Fruit fly (Drosophila melanogaster) whole organism, wandering third instar larva: ENCODE data around the gene Cp16.

Experiments
- Abd-B ChIP-seq: fragments of >200 bp; optimal IDR thresholded peaks from 2 replicates; lab custom pipeline; 2017; ENCODE audit warnings: missing biosample characterization, missing genetic modification characterization
- CG32264 ChIP-seq: fragments of 200-800 bp; sonication (Bioruptor generic); optimal IDR thresholded peaks from 2 replicates; lab custom pipeline; 2016; ENCODE audit warnings: missing biosample characterization, missing genetic modification characterization
- CG9705 ChIP-seq: fragments of 200-800 bp; sonication (Bioruptor generic); optimal IDR thresholded peaks from 2 replicates; lab custom pipeline; 2018; ENCODE audit warnings: missing biosample characterization, mild to moderate bottlenecking, missing genetic modification characterization
- CrebA ChIP-seq: fragments of 200-800 bp; sonication (Bioruptor generic); optimal IDR thresholded peaks from 2 replicates; lab custom pipeline; 2016; ENCODE audit warnings: missing biosample characterization, mild to moderate bottlenecking, missing genetic modification characterization, borderline replicate concordance
- Dfd ChIP-seq: fragments of >200 bp; optimal IDR thresholded peaks from 2 replicates; lab custom pipeline; 2017; ENCODE audit warnings: missing biosample characterization, missing genetic modification characterization
- Dif ChIP-seq: fragments of 200-275, 200-300 bp; sonication (Bioruptor generic); optimal IDR thresholded peaks from 2 replicates; lab custom pipeline; 2018; ENCODE audit warnings: missing biosample characterization, missing genetic modification characterization; ENCODE audit not compliant: partially characterized antibody
- GATAd ChIP-seq: sonication (Bioruptor generic); optimal IDR thresholded peaks from 2 replicates; lab custom pipeline; 2016; ENCODE audit warnings: missing biosample characterization, missing genetic modification characterization
- HLH106 ChIP-seq: fragments of 200-800 bp; optimal IDR thresholded peaks from 3 replicates; lab custom pipeline; 2019; ENCODE audit warnings: missing biosample characterization, mild to moderate bottlenecking, missing genetic modification characterization, moderate library complexity
- Hnf4 ChIP-seq: fragments of 200-800 bp; sonication (Bioruptor generic); optimal IDR thresholded peaks from 2 replicates; lab custom pipeline; 2016; ENCODE audit warnings: missing biosample characterization, mild to moderate bottlenecking, missing genetic modification characterization
- Hr78 ChIP-seq: fragments of >200 bp; optimal IDR thresholded peaks from 2 replicates; lab custom pipeline; 2017; ENCODE audit warnings: missing biosample characterization, missing genetic modification characterization
- Hr83 ChIP-seq: fragments of 200-300 bp; sonication (Bioruptor generic); optimal IDR thresholded peaks from 2 replicates; lab custom pipeline; 2016; ENCODE audit warnings: missing biosample characterization, mild to moderate bottlenecking, missing genetic modification characterization, moderate library complexity; ENCODE audit not compliant: poor library complexity, severe bottlenecking
- Jra ChIP-seq: sonication (Bioruptor generic); optimal IDR thresholded peaks from 2 replicates; lab custom pipeline; 2016; ENCODE audit warnings: missing biosample characterization, missing genetic modification characterization
- Mio ChIP-seq: sonication (Bioruptor generic); optimal IDR thresholded peaks from 2 replicates; lab custom pipeline; 2016; ENCODE audit warnings: missing biosample characterization, missing genetic modification characterization
- Myc ChIP-seq: fragments of >200 bp; optimal IDR thresholded peaks from 2 replicates; lab custom pipeline; 2017
- N ChIP-seq: fragments of >200 bp; optimal IDR thresholded peaks from 2 replicates; lab custom pipeline; 2018; ENCODE audit warnings: missing biosample characterization, missing external identifiers, missing genetic modification characterization
- OdsH ChIP-seq: fragments of 200-800 bp; sonication (Bioruptor generic); optimal IDR thresholded peaks from 2 replicates; lab custom pipeline; 2016; ENCODE audit warnings: missing biosample characterization, mild to moderate bottlenecking, missing genetic modification characterization
- Rel ChIP-seq, 2 experiments: fragments of 200-800 bp; sonication (Bioruptor generic) in 1 of 2; optimal IDR thresholded peaks; 2 replicates in 1 of 2; 3 replicates in 1 of 2; lab custom pipeline; 2016 to 2019; ENCODE audit warnings: mild to moderate bottlenecking in 2 of 2, missing biosample characterization in 2 of 2, missing genetic modification characterization in 2 of 2, moderate library complexity in 1 of 2
- Sp1 ChIP-seq: fragments of 200-800 bp; sonication (Bioruptor generic); optimal IDR thresholded peaks from 3 replicates; lab custom pipeline; 2019; ENCODE audit warnings: missing biosample characterization, mild to moderate bottlenecking, missing genetic modification characterization, moderate library complexity
- Vsx2 ChIP-seq: fragments of 200-300, 225-300 bp; sonication (Bioruptor generic); optimal IDR thresholded peaks from 2 replicates; lab custom pipeline; 2018; ENCODE audit warnings: missing biosample characterization, missing genetic modification characterization; ENCODE audit not compliant: partially characterized antibody
- br ChIP-seq: fragments of 200-800 bp; sonication (Bioruptor generic); optimal IDR thresholded peaks from 2 replicates; lab custom pipeline; 2016; ENCODE audit warnings: missing biosample characterization, missing genetic modification characterization
- brk ChIP-seq: fragments of 200-800 bp; sonication (Bioruptor generic); optimal IDR thresholded peaks from 2 replicates; lab custom pipeline; 2016; ENCODE audit warnings: missing biosample characterization, mild to moderate bottlenecking, missing genetic modification characterization
- dl ChIP-seq, 2 experiments: fragments of 175-275, 200-275 bp in 1 of 2; fragments of 200-275 bp in 1 of 2; sonication (Bioruptor generic); optimal IDR thresholded peaks; lab custom pipeline; 2018; ENCODE audit warnings: mild to moderate bottlenecking in 2 of 2, missing biosample characterization in 2 of 2, missing genetic modification characterization in 2 of 2, moderate library complexity in 2 of 2; ENCODE audit not compliant: partially characterized antibody in 2 of 2, insufficient read depth in 1 of 2
- dmrt93B ChIP-seq: fragments of 200-800 bp; sonication (Bioruptor generic); optimal IDR thresholded peaks from 2 replicates; lab custom pipeline; 2018; ENCODE audit warnings: missing biosample characterization, mild to moderate bottlenecking, missing genetic modification characterization
- ey ChIP-seq: fragments of 200-800 bp; sonication (Bioruptor generic); optimal IDR thresholded peaks from 2 replicates; lab custom pipeline; 2016; ENCODE audit warnings: missing biosample characterization, missing genetic modification characterization
- foxo ChIP-seq, 2 experiments: fragments of 200-800 bp; sonication (Bioruptor generic); optimal IDR thresholded peaks; 2 replicates in 1 of 2; 3 replicates in 1 of 2; lab custom pipeline; 2016 to 2017; ENCODE audit warnings: missing biosample characterization in 2 of 2, missing genetic modification characterization in 2 of 2
- fru ChIP-seq: fragments of 200-800 bp; sonication (Bioruptor generic); optimal IDR thresholded peaks from 3 replicates; lab custom pipeline; 2016; ENCODE audit warnings: missing biosample characterization, mild to moderate bottlenecking, missing genetic modification characterization
- h ChIP-seq: fragments of 200-800 bp; sonication (Bioruptor generic); optimal IDR thresholded peaks from 3 replicates; lab custom pipeline; 2016; ENCODE audit warnings: missing biosample characterization, mild to moderate bottlenecking, missing genetic modification characterization
- jim ChIP-seq: fragments of 175-275, 200-325 bp; sonication (Bioruptor generic); optimal IDR thresholded peaks from 2 replicates; lab custom pipeline; 2016; ENCODE audit warnings: missing biosample characterization, mild to moderate bottlenecking, missing genetic modification characterization
- lola ChIP-seq: fragments of >200 bp; optimal IDR thresholded peaks from 2 replicates; lab custom pipeline; 2017; ENCODE audit warnings: missing biosample characterization, missing genetic modification characterization
- pan ChIP-seq: fragments of >200 bp; optimal IDR thresholded peaks from 2 replicates; lab custom pipeline; 2017
- psq ChIP-seq: fragments of 200-800 bp; sonication (Bioruptor generic); optimal IDR thresholded peaks from 3 replicates; lab custom pipeline; 2017; ENCODE audit warnings: missing biosample characterization, mild to moderate bottlenecking, missing genetic modification characterization, moderate library complexity
- rgr ChIP-seq: fragments of 200-800 bp; sonication (Bioruptor generic); optimal IDR thresholded peaks from 3 replicates; lab custom pipeline; 2016; ENCODE audit warnings: missing biosample characterization, mild to moderate bottlenecking, missing genetic modification characterization
- sage ChIP-seq: fragments of 200-800 bp; sonication (Bioruptor generic); optimal IDR thresholded peaks from 2 replicates; lab custom pipeline; 2016; ENCODE audit warnings: missing biosample characterization, mild to moderate bottlenecking, missing genetic modification characterization
- sv ChIP-seq: fragments of 200-800 bp; sonication (Bioruptor generic); optimal IDR thresholded peaks from 3 replicates; lab custom pipeline; 2016; ENCODE audit warnings: missing biosample characterization, missing genetic modification characterization
- tai ChIP-seq: sonication (Bioruptor generic); optimal IDR thresholded peaks from 2 replicates; lab custom pipeline; 2016; ENCODE audit warnings: missing biosample characterization, missing genetic modification characterization
- usp ChIP-seq: fragments of >200 bp; optimal IDR thresholded peaks from 2 replicates; lab custom pipeline; 2017; ENCODE audit warnings: missing biosample characterization, missing genetic modification characterization
- woc ChIP-seq: sonication (Bioruptor generic); optimal IDR thresholded peaks from 2 replicates; lab custom pipeline; 2016; ENCODE audit warnings: missing biosample characterization, mild to moderate bottlenecking, missing genetic modification characterization

Cp16 gene

DNA sequence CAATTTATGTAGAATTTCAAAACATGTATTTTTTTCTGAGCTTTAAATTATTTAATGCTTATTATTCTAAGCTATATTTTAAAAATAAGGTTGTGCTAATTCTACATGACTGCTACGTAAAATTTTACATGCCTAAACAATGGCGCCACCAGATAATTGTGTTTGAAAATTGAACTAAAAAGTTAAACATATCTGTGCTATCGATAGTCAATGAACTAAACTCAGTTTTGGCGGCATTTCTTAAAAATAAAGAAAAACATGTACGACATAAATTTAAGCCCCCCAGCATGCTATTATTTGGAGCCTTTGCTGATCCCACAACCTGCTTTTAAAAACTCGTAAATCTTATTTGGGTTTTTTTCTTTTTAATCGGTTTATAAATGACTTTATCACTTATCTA, 13.1 kb upstream of the Cp16 start:
- TF ChIP-seq dmrt93B (GFP tag; lab: Kevin White, UChicago) (no peak), brk (peak; percentile 59), dl (GFP tag; optimal IDR thresholded peaks at IDR 0.05; lab: Kevin White, UChicago; ENCODE audit: insufficient read depth in 1 of 2, partially characterized antibody in 2 of 2) (no peak), h (GFP tag; lab: Kevin White, UChicago) (peak; percentile 26), Hnf4 (GFP tag; lab: Kevin White, UChicago) (peak; percentile 24), GATAd (no peak), rgr (GFP tag; lab: Kevin White, UChicago) (peak; percentile 1), Hr83 (peak; percentile 52), foxo (GFP tag; optimal IDR thresholded peaks at IDR 0.05; lab: Kevin White, UChicago) (peak in 1 of 2 experiments; percentile 17), Myc (lab: Kevin White, UChicago) (peak; percentile 3)
- TF ChIP-seq, all 38 proteins: peak for 7

DNA sequence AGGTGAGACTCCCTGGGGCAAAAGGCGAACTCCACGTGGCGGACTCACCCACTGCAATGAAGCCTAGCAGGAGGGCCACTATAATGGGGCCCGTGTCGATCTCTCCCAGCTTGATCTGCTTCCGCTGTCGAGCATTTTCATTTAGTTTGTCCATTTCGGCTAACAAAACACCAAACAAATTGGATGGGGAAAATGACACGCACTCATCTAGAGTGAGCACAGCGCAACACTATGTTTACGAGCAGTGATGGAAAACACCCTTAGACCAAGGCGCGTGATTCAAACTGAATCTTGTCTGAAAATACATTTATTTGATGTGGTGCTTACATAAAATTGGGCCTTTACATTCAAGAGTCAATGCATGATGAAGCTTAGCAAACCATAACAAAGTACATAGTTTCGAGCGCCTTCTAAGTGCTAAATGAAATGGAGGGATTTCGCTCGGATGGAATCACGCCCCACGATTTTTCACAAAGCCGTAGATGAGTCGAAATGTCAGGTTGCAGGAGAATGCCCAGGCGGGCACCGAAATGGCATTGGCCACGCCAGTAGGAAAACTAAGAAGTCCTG, 11.7 kb upstream of the Cp16 start, which contains the start of gene SrpRbeta:
Gene SrpRbeta (minus strand): TSS at position 236 of the 570 bp plus-strand sequence.
- TF ChIP-seq ey (GFP tag; lab: Kevin White, UChicago) (peak; percentile 27), lola (GFP tag; lab: Kevin White, UChicago) (no peak), fru (GFP tag; lab: Kevin White, UChicago) (peak; percentile 14), psq (GFP tag; lab: Kevin White, UChicago) (peak; percentile 44), Vsx2 (GFP tag; lab: Kevin White, UChicago) (no peak), br (GFP tag; lab: Kevin White, UChicago) (peak; percentile 60), Rel (GFP tag; optimal IDR thresholded peaks at IDR 0.05; lab: Kevin White, UChicago) (no peak), Rel (tag; optimal IDR thresholded peaks at IDR 0.05; lab: Kevin White, UChicago) (peak; percentile 24), rgr (GFP tag; lab: Kevin White, UChicago) (peak; percentile 73), Myc (lab: Kevin White, UChicago) (no peak), Dif (GFP tag; lab: Kevin White, UChicago) (no peak), Sp1 (GFP tag; lab: Kevin White, UChicago) (peak; percentile 27), Hr78 (GFP tag; lab: Kevin White, UChicago) (no peak), CG9705 (GFP tag; lab: Kevin White, UChicago) (peak; percentile 6), usp (GFP tag; lab: Kevin White, UChicago) (no peak), OdsH (peak; percentile 40), Abd-B (GFP tag; lab: Kevin White, UChicago) (no peak), Jra (GFP tag; lab: Kevin White, UChicago) (peak; percentile 7), Hr83 (peak; percentile 41), foxo (GFP tag; optimal IDR thresholded peaks at IDR 0.05; lab: Kevin White, UChicago) (peak in 1 of 2 experiments; percentile 45), sv (GFP tag; lab: Kevin White, UChicago) (no peak), dl (GFP tag; optimal IDR thresholded peaks at IDR 0.05; lab: Kevin White, UChicago; ENCODE audit: insufficient read depth in 1 of 2, partially characterized antibody in 2 of 2) (no peak), Mio (no peak), h (GFP tag; lab: Kevin White, UChicago) (peak; percentile 59), Dfd (no peak), pan (lab: Kevin White, UChicago) (no peak), GATAd (no peak), HLH106 (tag; lab: Kevin White, UChicago) (peak; percentile 19), Hnf4 (GFP tag; lab: Kevin White, UChicago) (peak; percentile 79)

DNA sequence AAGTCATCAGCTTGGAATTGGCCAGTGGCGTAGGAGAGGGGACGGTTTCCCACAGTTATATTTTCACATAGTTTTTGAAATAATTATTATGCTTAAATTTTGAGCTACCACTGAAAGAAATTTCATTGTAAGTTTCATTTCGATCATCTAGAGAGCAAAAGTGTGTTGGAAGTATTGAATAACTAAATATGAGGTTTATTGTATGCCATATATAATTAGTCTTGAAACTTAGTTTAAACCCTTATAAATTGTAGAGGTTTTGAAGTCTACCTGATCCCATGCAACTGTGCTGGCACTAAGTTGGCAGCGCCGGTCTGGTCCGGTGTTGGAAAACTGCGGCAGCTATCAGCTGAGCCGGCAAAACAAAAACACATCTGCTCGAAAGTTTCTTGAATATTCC, 10.6 kb upstream of the Cp16 start, which contains the start of the genes CG32022 and CG6511:
Gene CG32022 (minus strand): TSS at position 128 of the 400 bp plus-strand sequence.
Gene CG6511 (plus strand): TSS at position 180 of the 400 bp plus-strand sequence.
- peak; percentile 98 for TF ChIP-seq rgr (GFP tag; lab: Kevin White, UChicago)
- TF ChIP-seq fru (GFP tag; lab: Kevin White, UChicago), result peak; percentile 98
- no peak for TF ChIP-seq Abd-B (GFP tag; lab: Kevin White, UChicago)
- peak; percentile 97 for TF ChIP-seq Jra (GFP tag; lab: Kevin White, UChicago)
- peak; percentile 95 for TF ChIP-seq psq (GFP tag; lab: Kevin White, UChicago)
- peak; percentile 98 for TF ChIP-seq ey (GFP tag; lab: Kevin White, UChicago)
- TF ChIP-seq CrebA, result peak; percentile 83
- TF ChIP-seq usp (GFP tag; lab: Kevin White, UChicago), result no peak
- TF ChIP-seq GATAd, result peak; percentile 90
- peak; percentile 98 for TF ChIP-seq Sp1 (GFP tag; lab: Kevin White, UChicago)
- peak; percentile 79 to 99 for TF ChIP-seq foxo (GFP tag; optimal IDR thresholded peaks at IDR 0.05; lab: Kevin White, UChicago)
- no peak for TF ChIP-seq Hr78 (GFP tag; lab: Kevin White, UChicago)
- peak; percentile 85 for TF ChIP-seq Mio
- TF ChIP-seq Rel (GFP tag; optimal IDR thresholded peaks at IDR 0.05; lab: Kevin White, UChicago), result peak; percentile 59
- peak; percentile 87 for TF ChIP-seq Rel (tag; optimal IDR thresholded peaks at IDR 0.05; lab: Kevin White, UChicago)
- TF ChIP-seq Hnf4 (GFP tag; lab: Kevin White, UChicago), result peak; percentile 97
- TF ChIP-seq brk, result no peak
- peak; percentile 98 for TF ChIP-seq CG9705 (GFP tag; lab: Kevin White, UChicago)
- TF ChIP-seq Myc (lab: Kevin White, UChicago), result peak; percentile 59
- peak; percentile 98 for TF ChIP-seq br (GFP tag; lab: Kevin White, UChicago)
- peak; percentile 97 for TF ChIP-seq OdsH
- peak; percentile 97 for TF ChIP-seq sv (GFP tag; lab: Kevin White, UChicago)
- peak; percentile 95 for TF ChIP-seq woc (GFP tag; lab: Kevin White, UChicago)
- peak; percentile 99 for TF ChIP-seq HLH106 (tag; lab: Kevin White, UChicago)
- no peak for TF ChIP-seq dl (GFP tag; optimal IDR thresholded peaks at IDR 0.05; lab: Kevin White, UChicago; ENCODE audit: insufficient read depth in 1 of 2, partially characterized antibody in 2 of 2)
- peak; percentile 92 for TF ChIP-seq CG32264 (GFP tag; lab: Kevin White, UChicago)
- TF ChIP-seq tai (GFP tag; lab: Kevin White, UChicago), result no peak
- TF ChIP-seq dmrt93B (GFP tag; lab: Kevin White, UChicago), result peak; percentile 99
- TF ChIP-seq Dif (GFP tag; lab: Kevin White, UChicago), result no peak
- TF ChIP-seq h (GFP tag; lab: Kevin White, UChicago), result peak; percentile 98
- TF ChIP-seq Vsx2 (GFP tag; lab: Kevin White, UChicago), result no peak
- no peak for TF ChIP-seq jim
- TF ChIP-seq Dfd, result no peak
- TF ChIP-seq lola (GFP tag; lab: Kevin White, UChicago), result no peak
- TF ChIP-seq N (GFP tag; lab: Kevin White, UChicago), result no peak
- no peak for TF ChIP-seq Hr83
- TF ChIP-seq pan (lab: Kevin White, UChicago), result no peak
- peak; percentile 89 for TF ChIP-seq sage
